Comparison of ENCODE assay signal across 1 fruit fly cellular context in the genomic region with DNA sequence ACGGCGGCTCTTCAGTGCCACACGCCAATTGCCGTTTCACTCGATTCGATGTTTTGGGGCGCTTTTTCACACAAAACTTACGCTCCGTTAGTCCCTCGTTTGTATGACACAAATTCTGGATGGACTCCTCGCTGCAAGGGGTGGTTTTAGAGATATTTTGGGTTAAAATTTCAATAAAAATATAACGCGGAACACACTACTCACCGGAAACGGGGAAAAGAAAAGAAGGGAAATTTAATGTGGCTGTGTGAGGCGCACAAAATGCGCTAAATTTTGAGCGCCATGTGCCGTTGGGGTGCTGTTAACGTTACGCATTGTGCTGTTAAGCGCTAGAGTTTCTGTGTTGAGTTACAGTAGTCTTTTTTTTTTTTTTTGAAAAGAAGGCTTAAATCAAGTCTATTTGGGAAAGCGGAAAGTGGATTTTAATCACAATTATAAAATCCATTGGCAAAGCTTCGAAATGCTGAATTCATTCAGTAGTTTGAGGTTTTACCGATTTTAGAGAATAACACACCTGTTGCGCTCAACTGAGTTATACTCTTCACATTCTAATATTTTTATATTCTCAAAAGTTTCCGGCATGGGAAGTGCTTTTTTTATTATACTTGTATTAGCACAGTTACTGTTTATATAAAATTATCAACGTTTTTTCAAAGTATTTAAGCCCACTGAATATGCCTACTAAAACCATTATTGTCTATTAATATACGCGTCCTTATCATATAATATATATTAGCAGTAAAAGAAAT.
TF ChIP-seq lines count a peak whose summit lies in the region.

RpL9 (minus strand) TSS at position 265 of the 749 bp plus-strand sequence.

TF ChIP-seq in whole organism, embryonic, 481 proteins besides CTCF, POLR2A, EP300 and RAD21 (continued from another document):
- TF ChIP-seq gsb-n (tag; optimal IDR thresholded peaks at IDR 0.05; lab: Kevin White, UChicago) (no peak), CG11696 (GFP tag; IDR thresholded peaks at IDR 0.05; lab: Robert Waterston, UW) (peak; percentile 53), gem (tag; optimal IDR thresholded peaks at IDR 0.05; lab: Kevin White, UChicago) (no peak), ewg (GFP tag; optimal IDR thresholded peaks at IDR 0.05; lab: Kevin White, UChicago) (no peak), CG3995 (GFP tag; optimal IDR thresholded peaks at IDR 0.05; lab: Kevin White, UChicago) (peak; percentile 45), corto (GFP tag; optimal IDR thresholded peaks at IDR 0.05; lab: Kevin White, UChicago) (no peak), CG11695 (GFP tag; IDR thresholded peaks at IDR 0.05; lab: Robert Waterston, UW) (peak; percentile 51; the same call in 1 of the 3 replicates), tio (GFP tag; optimal IDR thresholded peaks at IDR 0.05; lab: Kevin White, UChicago) (no peak), zen (tag; optimal IDR thresholded peaks at IDR 0.05; lab: Kevin White, UChicago) (peak; percentile 12), CG7556 (GFP tag; optimal IDR thresholded peaks at IDR 0.05; lab: Kevin White, UChicago) (no peak), inv (GFP tag; IDR thresholded peaks at IDR 0.05; lab: Robert Waterston, UW; ENCODE audit: partially characterized antibody) (no peak), CG17361 (GFP tag; IDR thresholded peaks at IDR 0.05; lab: Robert Waterston, UW) (peak; percentile 50; the same call in 2 of the 3 replicates), sisA (GFP tag; IDR thresholded peaks at IDR 0.05; lab: Robert Waterston, UW) (no peak), CG31365 (tag; optimal IDR thresholded peaks at IDR 0.05; lab: Kevin White, UChicago) (peak; percentile 80), Taf1 (GFP tag; IDR thresholded peaks at IDR 0.05; lab: Robert Waterston, UW) (0 out of 2 replicates have a peak, but pooled peaks have one; percentile 10), pho (GFP tag; optimal IDR thresholded peaks at IDR 0.05; lab: Kevin White, UChicago) (no peak), Hr39 (optimal IDR thresholded peaks at IDR 0.05; lab: Kevin White, UChicago) (no peak), pzg (GFP tag; optimal IDR thresholded peaks at IDR 0.05; lab: Kevin White, UChicago) (peak; percentile 51), CG17186 (GFP tag; optimal IDR thresholded peaks at IDR 0.05; lab: Kevin White, UChicago) (peak; percentile 99), CG34224 (GFP tag; IDR thresholded peaks at IDR 0.05; lab: Robert Waterston, UW; ENCODE audit: partially characterized antibody) (no peak), ATbp (GFP tag; optimal IDR thresholded peaks at IDR 0.05; lab: Kevin White, UChicago) (no peak), exex (tag; optimal IDR thresholded peaks at IDR 0.05; lab: Kevin White, UChicago) (peak; percentile 42), Trl (optimal IDR thresholded peaks at IDR 0.05; lab: Kevin White, UChicago) (no peak), Trl (GFP tag; optimal IDR thresholded peaks at IDR 0.05; lab: Kevin White, UChicago) (peak; percentile 83), GATAe (GFP tag; conservative IDR thresholded peaks at IDR 0.05; lab: Robert Waterston, UW) (no peak), esg (GFP tag; conservative IDR thresholded peaks at IDR 0.05; lab: Robert Waterston, UW) (no peak), ash1 (GFP tag; optimal IDR thresholded peaks at IDR 0.05; lab: Kevin White, UChicago) (no peak), CG7928 (GFP tag; optimal IDR thresholded peaks at IDR 0.05; lab: Kevin White, UChicago) (peak; percentile 15), CG14965 (GFP tag; optimal IDR thresholded peaks at IDR 0.05; lab: Kevin White, UChicago; ENCODE audit: borderline replicate concordance) (no peak), Bteb2 (GFP tag; optimal IDR thresholded peaks at IDR 0.05; lab: Kevin White, UChicago) (peak; percentile 49), CG43689 (GFP tag; IDR thresholded peaks at IDR 0.05; lab: Robert Waterston, UW) (no peak), unpg (GFP tag; optimal IDR thresholded peaks at IDR 0.05; lab: Kevin White, UChicago) (peak; percentile 79), CG3163 (GFP tag; optimal IDR thresholded peaks at IDR 0.05; lab: Kevin White, UChicago) (peak; percentile 8), tll (GFP tag; optimal IDR thresholded peaks at IDR 0.05; lab: Kevin White, UChicago) (no peak), Mad (GFP tag; optimal IDR thresholded peaks at IDR 0.05; lab: Kevin White, UChicago) (peak; percentile 50), MBD-R2 (GFP tag; IDR thresholded peaks at IDR 0.05; lab: Robert Waterston, UW) (peak; percentile 69), CHES-1-like (GFP tag; optimal IDR thresholded peaks at IDR 0.05; lab: Kevin White, UChicago) (peak; percentile 49), CG15601 (tag; optimal IDR thresholded peaks at IDR 0.05; lab: Kevin White, UChicago) (peak; percentile 53), btn (GFP tag; optimal IDR thresholded peaks at IDR 0.05; lab: Kevin White, UChicago) (peak; percentile 41), kni (GFP tag; optimal IDR thresholded peaks at IDR 0.05; lab: Kevin White, UChicago) (no peak), Mes4 (GFP tag; optimal IDR thresholded peaks at IDR 0.05; lab: Kevin White, UChicago) (peak; percentile 68), hkb (optimal IDR thresholded peaks at IDR 0.05; lab: Kevin White, UChicago) (no peak), hkb (GFP tag; IDR thresholded peaks at IDR 0.05; lab: Robert Waterston, UW) (peak; percentile 83), CG17359 (tag; optimal IDR thresholded peaks at IDR 0.05; lab: Kevin White, UChicago) (peak; percentile 69), HHEX (GFP tag; optimal IDR thresholded peaks at IDR 0.05; lab: Kevin White, UChicago) (peak; percentile 86), sr (GFP tag; IDR thresholded peaks at IDR 0.05; lab: Robert Waterston, UW) (no peak), CG1602 (GFP tag; optimal IDR thresholded peaks at IDR 0.05; lab: Kevin White, UChicago) (no peak), jumu (GFP tag; optimal IDR thresholded peaks at IDR 0.05; lab: Kevin White, UChicago) (no peak)
